Worm (Caenorhabditis elegans) whole organism, L4/young adult: ENCODE measurements around the gene srw-61.

Experiments used
- W03F9.2 ChIP-seq: fragments of 150-350 bp; optimal IDR thresholded peaks from 2 replicates; lab custom pipeline; 2014; ENCODE audit warnings: missing biosample characterization, missing genetic modification characterization
- dao-5 ChIP-seq: sonication (generic microtip); optimal IDR thresholded peaks from 2 replicates; lab custom pipeline; 2016; ENCODE audit warnings: missing genotype, missing genetic modification characterization, moderate library complexity, missing compliant biosample characterization
- him-1 ChIP-seq: sonication (generic microtip); optimal IDR thresholded peaks from 2 replicates; lab custom pipeline; 2016; ENCODE audit warnings: missing genotype, missing genetic modification reagents, missing genetic modification characterization, missing compliant biosample characterization

The srw-61 gene

ce11 chrIV:16216165-16216564 lies 22.3 kb downstream of the srw-61 start:
- no peak for TF ChIP-seq dao-5 (tag; lab: Kevin White, UChicago)
- TF ChIP-seq him-1 = no peak
- no peak for TF ChIP-seq W03F9.2 (tag; lab: Kevin White, UChicago)

- TF ChIP-seq him-1 = no peak
- no peak for TF ChIP-seq dao-5 (tag; lab: Kevin White, UChicago)
- no peak for TF ChIP-seq W03F9.2 (tag; lab: Kevin White, UChicago)
Observed at ce11 chrIV:16210913-16211312, 27.5 kb downstream of the srw-61 start, which contains the start of gene H25K10.2. Gene H25K10.2, minus strand, starts transcription at chrIV:16211013.

ce11 chrIV:16203373-16203772 lies 35.1 kb downstream of the srw-61 start:
- TF ChIP-seq W03F9.2 (tag; lab: Kevin White, UChicago) (no peak), him-1 (no peak), dao-5 (tag; lab: Kevin White, UChicago) (no peak)

- no peak for TF ChIP-seq W03F9.2 (tag; lab: Kevin White, UChicago)
- no peak for TF ChIP-seq dao-5 (tag; lab: Kevin White, UChicago)
- no peak for TF ChIP-seq him-1
Observed at ce11 chrIV:16202074-16202473, 36.4 kb downstream of the srw-61 start, which contains the start of gene H25K10.1. Gene H25K10.1, plus strand, starts transcription at chrIV:16202374.

- TF ChIP-seq dao-5 (tag; lab: Kevin White, UChicago) = no peak
- TF ChIP-seq W03F9.2 (tag; lab: Kevin White, UChicago) = no peak
- no peak for TF ChIP-seq him-1
Observed at ce11 chrIV:16199831-16200230, 38.6 kb downstream of the srw-61 start.

ce11 chrIV:16196717-16197116 lies 41.7 kb downstream of the srw-61 start, which contains the start of gene Y7A9A.1:
Gene Y7A9A.1, plus strand, starts transcription at chrIV:16197017.
- TF ChIP-seq dao-5 (tag; lab: Kevin White, UChicago) = no peak
- TF ChIP-seq him-1 = no peak
- no peak for TF ChIP-seq W03F9.2 (tag; lab: Kevin White, UChicago)

- TF ChIP-seq him-1 (no peak), dao-5 (tag; lab: Kevin White, UChicago) (no peak), W03F9.2 (tag; lab: Kevin White, UChicago) (no peak)
Observed at ce11 chrIV:16192754-16193153, 45.7 kb downstream of the srw-61 start.

ce11 chrIV:16191597-16191996 lies 46.9 kb downstream of the srw-61 start:
- TF ChIP-seq W03F9.2 (tag; lab: Kevin White, UChicago) (no peak), dao-5 (tag; lab: Kevin White, UChicago) (no peak), him-1 (no peak)
